Fruit fly (Drosophila melanogaster) whole organism, embryonic: ENCODE data around the gene Cdc42.

Source experiments
- ATbp ChIP-seq: fragments of 200-800 bp; sonication (Bioruptor generic); optimal IDR thresholded peaks from 2 replicates; lab custom pipeline; 2017; ENCODE audit warnings: missing biosample characterization, mild to moderate bottlenecking, missing genetic modification characterization, missing genetic modification reagents
- Ada2b ChIP-seq: fragments of 200-800 bp; sonication (Bioruptor generic); IDR thresholded peaks from 2 replicates; pipeline ENCODE4 v1.3.6; 2022; ENCODE audit warnings: missing biosample characterization, missing genetic modification characterization
- Atf3 ChIP-seq: fragments of 200-800 bp; sonication (Bioruptor generic); optimal IDR thresholded peaks from 3 replicates; lab custom pipeline; 2016; ENCODE audit warnings: missing biosample characterization, missing genetic modification characterization
- BEAF-32 ChIP-seq: fragments of 200-800 bp; sonication (Bioruptor generic); optimal IDR thresholded peaks from 3 replicates; lab custom pipeline; 2017; ENCODE audit warnings: missing biosample characterization, missing genetic modification characterization, mild to moderate bottlenecking, moderate library complexity, missing genetic modification reagents
- CG1024 ChIP-seq: fragments of 200-800 bp; sonication (Bioruptor generic); IDR thresholded peaks from 2 replicates; pipeline ENCODE4 v1.3.6; 2022; ENCODE audit warnings: missing biosample characterization, missing genetic modification characterization
- CG10274 ChIP-seq: fragments of 200-800 bp; sonication (Bioruptor generic); optimal IDR thresholded peaks from 3 replicates; lab custom pipeline; 2017; ENCODE audit warnings: missing biosample characterization, mild to moderate bottlenecking, missing genetic modification characterization
- CG12219 ChIP-seq: fragments of 200-800 bp; sonication (Bioruptor generic); optimal IDR thresholded peaks from 3 replicates; lab custom pipeline; 2018; ENCODE audit warnings: missing biosample characterization, mild to moderate bottlenecking, missing genetic modification characterization
- CG1233 ChIP-seq: fragments of 200-800 bp; sonication (Bioruptor generic); optimal IDR thresholded peaks from 4 replicates; lab custom pipeline; 2018; ENCODE audit warnings: missing biosample characterization, mild to moderate bottlenecking, missing genetic modification characterization
- CG13123 ChIP-seq: fragments of 200-800 bp; sonication (Bioruptor generic); optimal IDR thresholded peaks from 2 replicates; lab custom pipeline; 2016; ENCODE audit warnings: missing biosample characterization, missing genetic modification characterization
- CG13287 ChIP-seq: fragments of 200-800 bp; sonication (Bioruptor generic); IDR thresholded peaks from 2 replicates; pipeline ENCODE4 v1.3.6; 2022; ENCODE audit warnings: missing biosample characterization, missing genetic modification characterization; ENCODE audit not compliant: partially characterized antibody
- CG14050 ChIP-seq: fragments of 200-800 bp; sonication (Bioruptor generic); IDR thresholded peaks from 3 replicates; pipeline ENCODE4 v1.3.6; 2022; ENCODE audit warnings: missing biosample characterization, missing genetic modification characterization
- CG14441 ChIP-seq: fragments of 200-800 bp; sonication (Bioruptor generic); IDR thresholded peaks from 2 replicates; pipeline ENCODE4 v1.3.6; 2022; ENCODE audit warnings: missing biosample characterization, missing genetic modification characterization
- CG15011 ChIP-seq: fragments of 200-800 bp; sonication (Bioruptor generic); optimal IDR thresholded peaks from 3 replicates; lab custom pipeline; 2018; ENCODE audit warnings: missing biosample characterization, mild to moderate bottlenecking, missing genetic modification characterization
- CG2678 ChIP-seq: fragments of 200-800 bp; sonication (Bioruptor generic); optimal IDR thresholded peaks from 3 replicates; lab custom pipeline; 2019; ENCODE audit warnings: missing biosample characterization, mild to moderate bottlenecking, missing genetic modification characterization, moderate library complexity
- CG31388 ChIP-seq: fragments of 200-800 bp; sonication (Bioruptor generic); optimal IDR thresholded peaks from 2 replicates; lab custom pipeline; 2016; ENCODE audit warnings: missing biosample characterization, missing genetic modification characterization
- CG32532 ChIP-seq: fragments of 200-800 bp; sonication (Bioruptor generic); IDR thresholded peaks from 2 replicates; pipeline ENCODE4 v1.3.6; 2022; ENCODE audit warnings: missing biosample characterization, missing genetic modification characterization
- CG5180 ChIP-seq: fragments of 200-800 bp; sonication (Bioruptor generic); optimal IDR thresholded peaks from 3 replicates; lab custom pipeline; 2017; ENCODE audit warnings: missing biosample characterization, missing genetic modification characterization, mild to moderate bottlenecking, moderate library complexity, missing genetic modification reagents
- CG6654 ChIP-seq: fragments of 200-800 bp; sonication (Bioruptor generic); optimal IDR thresholded peaks from 2 replicates; lab custom pipeline; 2017; ENCODE audit warnings: missing biosample characterization, mild to moderate bottlenecking, missing genetic modification characterization
- CG7786 ChIP-seq: fragments of 200-800 bp; sonication (Bioruptor generic); optimal IDR thresholded peaks from 2 replicates; lab custom pipeline; 2016; ENCODE audit warnings: missing biosample characterization, missing genetic modification characterization
- CG8924 ChIP-seq: fragments of 200-800 bp; optimal IDR thresholded peaks from 3 replicates; lab custom pipeline; 2019; ENCODE audit warnings: missing biosample characterization, mild to moderate bottlenecking, missing genetic modification characterization, moderate library complexity
- CG9932 ChIP-seq: fragments of 200-800 bp; sonication (Bioruptor generic); IDR thresholded peaks from 2 replicates; pipeline ENCODE4 v1.3.6; 2022; ENCODE audit warnings: missing biosample characterization, missing genetic modification characterization
- Dfd ChIP-seq, 2 experiments: fragments of >200 bp; optimal IDR thresholded peaks; 2 replicates each; lab custom pipeline; 2017; ENCODE audit warnings: missing biosample characterization in 2 of 2, missing genetic modification characterization in 2 of 2
- Dip3 ChIP-seq: fragments of 200-800 bp; sonication (Bioruptor generic); optimal IDR thresholded peaks from 3 replicates; lab custom pipeline; 2016; ENCODE audit warnings: missing biosample characterization, missing genetic modification characterization
- Dll ChIP-seq: fragments of 200-800 bp; sonication (Bioruptor generic); IDR thresholded peaks from 4 replicates; pipeline ENCODE4 v1.3.6; 2022; ENCODE audit warnings: missing biosample characterization, missing genetic modification characterization; ENCODE audit not compliant: partially characterized antibody
- Ets97D ChIP-seq: fragments of 200-800 bp; sonication (Bioruptor generic); optimal IDR thresholded peaks from 3 replicates; lab custom pipeline; 2016; ENCODE audit warnings: missing biosample characterization, missing genetic modification characterization
- Gug ChIP-seq: fragments of 200-800 bp; sonication (Bioruptor generic); IDR thresholded peaks from 4 replicates; pipeline ENCODE4 v1.3.6; 2022; ENCODE audit warnings: missing biosample characterization, missing genetic modification characterization
- Hey ChIP-seq: fragments of 200-800 bp; sonication (Bioruptor generic); optimal IDR thresholded peaks from 3 replicates; lab custom pipeline; 2018; ENCODE audit warnings: missing biosample characterization, mild to moderate bottlenecking, missing genetic modification characterization
- Hr39 ChIP-seq: fragments of >200 bp; optimal IDR thresholded peaks from 2 replicates; lab custom pipeline; 2017
- MESR4 ChIP-seq: fragments of 200-800 bp; sonication (Bioruptor generic); optimal IDR thresholded peaks from 2 replicates; lab custom pipeline; 2018; ENCODE audit warnings: missing biosample characterization, mild to moderate bottlenecking, missing genetic modification characterization, moderate library complexity
- NFAT ChIP-seq: fragments of 200-800 bp; sonication (Bioruptor generic); IDR thresholded peaks from 2 replicates; pipeline ENCODE4 v1.3.6; 2022; ENCODE audit warnings: missing biosample characterization, missing genetic modification characterization
- Neu2 ChIP-seq: fragments of 200-800 bp; sonication (Bioruptor generic); optimal IDR thresholded peaks from 3 replicates; lab custom pipeline; 2016; ENCODE audit warnings: missing biosample characterization, missing genetic modification characterization, borderline replicate concordance
- Rx ChIP-seq: fragments of 200-800 bp; sonication (Bioruptor generic); IDR thresholded peaks from 2 replicates; pipeline ENCODE4 v1.3.6; 2022; ENCODE audit warnings: missing biosample characterization, missing genetic modification characterization
- Tbp ChIP-seq: fragments of >200 bp; optimal IDR thresholded peaks from 2 replicates; lab custom pipeline; 2018; ENCODE audit warnings: missing biosample characterization, missing genetic modification characterization
- Xbp1 ChIP-seq: fragments of 200-800 bp; sonication (Bioruptor generic); optimal IDR thresholded peaks from 3 replicates; lab custom pipeline; 2016; ENCODE audit warnings: missing biosample characterization, mild to moderate bottlenecking, missing genetic modification characterization
- aop ChIP-seq: fragments of 200-800 bp; sonication (Bioruptor generic); IDR thresholded peaks from 2 replicates; pipeline ENCODE4 v1.3.6; 2022; ENCODE audit warnings: missing biosample characterization, missing genetic modification characterization
- ase ChIP-seq: fragments of 200-800 bp; sonication (Bioruptor generic); IDR thresholded peaks from 3 replicates; pipeline ENCODE4 v1.3.6; 2022; ENCODE audit warnings: missing biosample characterization, missing genetic modification characterization
- bab2 ChIP-seq: fragments of 200-800 bp; sonication (Bioruptor generic); optimal IDR thresholded peaks from 2 replicates; lab custom pipeline; 2016; ENCODE audit warnings: missing biosample characterization, missing genetic modification characterization
- cad ChIP-seq: fragments of >200 bp; optimal IDR thresholded peaks from 2 replicates; lab custom pipeline; 2017; ENCODE audit warnings: missing biosample characterization, missing genetic modification characterization
- dati ChIP-seq: fragments of 200-800 bp; sonication (Bioruptor generic); IDR thresholded peaks from 2 replicates; pipeline ENCODE4 v1.3.6; 2022; ENCODE audit warnings: missing biosample characterization, missing genetic modification characterization
- dimm ChIP-seq: fragments of 200-800 bp; sonication (Bioruptor generic); IDR thresholded peaks from 2 replicates; pipeline ENCODE4 v1.3.6; 2022; ENCODE audit warnings: missing biosample characterization, missing genetic modification characterization
- hb ChIP-seq: fragments of 200-800 bp; sonication (Bioruptor generic); IDR thresholded peaks from 3 replicates; pipeline ENCODE4 v1.3.6; 2022; ENCODE audit warnings: missing biosample characterization, missing genetic modification characterization; ENCODE audit not compliant: partially characterized antibody
- inv ChIP-seq: fragments of 200-800 bp; sonication (Bioruptor generic); IDR thresholded peaks from 2 replicates; pipeline ENCODE4 v1.3.6; 2022; ENCODE audit warnings: missing biosample characterization, missing genetic modification characterization; ENCODE audit not compliant: partially characterized antibody
- jing ChIP-seq: fragments of 200-800 bp; sonication (Bioruptor generic); optimal IDR thresholded peaks from 2 replicates; lab custom pipeline; 2018; ENCODE audit warnings: missing biosample characterization, mild to moderate bottlenecking, missing genetic modification characterization
- mirr ChIP-seq: fragments of 200-800 bp; sonication (Bioruptor generic); optimal IDR thresholded peaks from 3 replicates; lab custom pipeline; 2018; ENCODE audit warnings: missing biosample characterization, mild to moderate bottlenecking, missing genetic modification characterization
- nerfin-2 ChIP-seq: fragments of 200-800 bp; sonication (Bioruptor generic); IDR thresholded peaks from 2 replicates; pipeline ENCODE4 v1.3.6; 2022; ENCODE audit warnings: missing biosample characterization, missing genetic modification characterization; ENCODE audit not compliant: partially characterized antibody
- sens ChIP-seq: fragments of 200-800 bp; sonication (Bioruptor generic); peaks from one replicate; lab custom pipeline; 2016; ENCODE audit warnings: missing biosample characterization, missing genetic modification characterization
- sob ChIP-seq: fragments of 200-800 bp; sonication (Bioruptor generic); IDR thresholded peaks from 2 replicates; pipeline ENCODE4 v1.3.6; 2022; ENCODE audit warnings: missing biosample characterization, missing genetic modification characterization
- tll ChIP-seq, 2 experiments: fragments of 200-800 bp in 1 of 2; fragments of >200 bp in 1 of 2; sonication (Bioruptor generic) in 1 of 2; optimal IDR thresholded peaks; 2 replicates each; lab custom pipeline; 2017 to 2019; ENCODE audit warnings: missing biosample characterization in 2 of 2, missing genetic modification characterization in 2 of 2, mild to moderate bottlenecking in 1 of 2, moderate library complexity in 1 of 2
- wek ChIP-seq: fragments of 200-800 bp; sonication (Bioruptor generic); optimal IDR thresholded peaks from 3 replicates; lab custom pipeline; 2018; ENCODE audit warnings: missing biosample characterization, mild to moderate bottlenecking, missing genetic modification characterization, moderate library complexity
- wor ChIP-seq: fragments of 200-800 bp; sonication (Bioruptor generic); IDR thresholded peaks from 2 replicates; pipeline ENCODE4 v1.3.6; 2022; ENCODE audit warnings: missing biosample characterization, missing genetic modification characterization
- z ChIP-seq: fragments of 200-800 bp; sonication (Bioruptor generic); IDR thresholded peaks from 3 replicates; pipeline ENCODE4 v1.3.6; 2022; ENCODE audit warnings: missing biosample characterization, missing genetic modification characterization

The Cdc42 gene

dm6 chrX:19745908-19746604 lies 49.2 kb downstream of the Cdc42 start, which contains the start of gene parvin (continued):
- peak; percentile 5 for TF ChIP-seq Ets97D (GFP tag; lab: Kevin White, UChicago)
- TF ChIP-seq cad (GFP tag; lab: Kevin White, UChicago): no peak
- no peak for TF ChIP-seq tll (GFP tag; optimal IDR thresholded peaks at IDR 0.05; lab: Kevin White, UChicago)
- TF ChIP-seq Dll (GFP tag; lab: Robert Waterston, UW): no peak
- no peak for TF ChIP-seq CG14441
- no peak for TF ChIP-seq Atf3 (GFP tag; lab: Kevin White, UChicago)
- 0 out of 2 replicates have a peak, but pooled peaks have one; percentile 14 for TF ChIP-seq sob
- TF ChIP-seq z: no peak
- no peak for TF ChIP-seq dimm (GFP tag; lab: Robert Waterston, UW)
- no peak for TF ChIP-seq CG2678
- TF ChIP-seq CG10274: no peak
- TF ChIP-seq hb (GFP tag; lab: Robert Waterston, UW): no peak
- no peak for TF ChIP-seq Neu2 (GFP tag; lab: Kevin White, UChicago)
- TF ChIP-seq wor (GFP tag; lab: Robert Waterston, UW): no peak
- TF ChIP-seq Dip3 (GFP tag; lab: Kevin White, UChicago): no peak
- no peak for TF ChIP-seq CG6654 (GFP tag; lab: Kevin White, UChicago)
- TF ChIP-seq Tbp (GFP tag; lab: Kevin White, UChicago): no peak
- TF ChIP-seq CG13123 (GFP tag; lab: Kevin White, UChicago): no peak
- no peak for TF ChIP-seq CG1233 (GFP tag; lab: Kevin White, UChicago)
- no peak for TF ChIP-seq jing (GFP tag; lab: Kevin White, UChicago)
- no peak for TF ChIP-seq CG5180 (GFP tag; lab: Kevin White, UChicago)
- no peak for TF ChIP-seq ase (GFP tag; lab: Robert Waterston, UW)
- no peak for TF ChIP-seq Rx (GFP tag; lab: Robert Waterston, UW)
- no peak for TF ChIP-seq ATbp (GFP tag; lab: Kevin White, UChicago)
- TF ChIP-seq CG7786: no peak
- TF ChIP-seq CG15011 (GFP tag; lab: Kevin White, UChicago): no peak
- TF ChIP-seq CG1024 (GFP tag; lab: Robert Waterston, UW): no peak
- TF ChIP-seq wek (GFP tag; lab: Kevin White, UChicago): no peak
- no peak for TF ChIP-seq NFAT
- TF ChIP-seq CG32532 (GFP tag; lab: Robert Waterston, UW): no peak
- no peak; the same call in 1 of the 2 replicates for TF ChIP-seq inv (GFP tag; lab: Robert Waterston, UW)
- no peak for TF ChIP-seq CG9932 (GFP tag; lab: Robert Waterston, UW)
- TF ChIP-seq CG13287 (GFP tag; lab: Robert Waterston, UW): peak; percentile 19; the same call in 1 of the 2 replicates
- no peak for TF ChIP-seq aop
- no peak for TF ChIP-seq sens
- no peak for TF ChIP-seq Hr39 (lab: Kevin White, UChicago)
- no peak for TF ChIP-seq Dfd (GFP tag; optimal IDR thresholded peaks at IDR 0.05; lab: Kevin White, UChicago)
- no peak for TF ChIP-seq CG14050 (GFP tag; lab: Robert Waterston, UW)
- TF ChIP-seq mirr (GFP tag; lab: Kevin White, UChicago): no peak
- TF ChIP-seq Xbp1 (GFP tag; lab: Kevin White, UChicago): no peak
- TF ChIP-seq dati (GFP tag; lab: Robert Waterston, UW): no peak
- TF ChIP-seq Ada2b (GFP tag; lab: Robert Waterston, UW): no peak
- peak; percentile 57 for TF ChIP-seq BEAF-32 (GFP tag; lab: Kevin White, UChicago)
- TF ChIP-seq CG31388 (GFP tag; lab: Kevin White, UChicago): no peak
- no peak for TF ChIP-seq CG12219 (GFP tag; lab: Kevin White, UChicago)
- TF ChIP-seq CG8924 (tag; lab: Kevin White, UChicago): no peak
- TF ChIP-seq MESR4 (GFP tag; lab: Kevin White, UChicago): peak; percentile 86
- TF ChIP-seq nerfin-2 (GFP tag; lab: Robert Waterston, UW): no peak
- TF ChIP-seq bab2 (GFP tag; lab: Kevin White, UChicago): no peak
- no peak for TF ChIP-seq Hey (tag; lab: Kevin White, UChicago)
- TF ChIP-seq Gug: no peak
